Worm (Caenorhabditis elegans): Measurements from ENCODE around the gene F14D7.6.

ce11 chrV:14336655-14337054, 35.4 kb downstream of the F14D7.6 start, which contains the start of gene srm-6:
- TF ChIP-seq dao-5 (tag; optimal IDR thresholded peaks at IDR 0.05) (no peak), W03F9.2 (tag; optimal IDR thresholded peaks at IDR 0.05) (no peak)

All from whole organism, L4/young adult.